Fruit fly (Drosophila melanogaster): Measurements from ENCODE around the gene LeuRS.
A peak's percentile ranks its signal among the peaks of the same experiment; 100 is the strongest.

The LeuRS gene

DNA sequence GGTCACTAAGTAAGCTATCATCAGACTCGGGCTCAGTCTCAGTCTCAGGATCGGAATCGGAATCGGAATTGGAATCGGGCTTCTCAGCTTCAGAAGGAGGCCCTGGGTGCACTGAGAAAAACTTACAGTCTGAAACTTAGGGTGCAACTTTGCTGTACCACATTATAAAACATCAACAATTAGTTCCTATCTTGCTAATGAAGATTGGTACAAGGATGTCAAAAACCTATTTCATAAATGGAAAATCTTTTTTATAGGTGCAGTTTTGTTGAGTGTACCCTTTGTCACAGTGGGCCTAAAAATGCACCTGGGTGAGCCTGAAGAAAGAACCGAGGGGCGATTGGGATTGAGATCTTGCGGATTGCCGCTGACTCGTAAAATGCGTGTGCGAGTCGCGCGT lies 38.3 kb upstream of the LeuRS start (continued):
- TF ChIP-seq chif (GFP tag; optimal IDR thresholded peaks at IDR 0.05) (peak in 1 of 2 experiments; percentile 25), Chrac-16 (GFP tag; optimal IDR thresholded peaks at IDR 0.05) (peak; percentile 25), CG2712 (tag; optimal IDR thresholded peaks at IDR 0.05) (peak; percentile 19), ap (GFP tag; IDR thresholded peaks at IDR 0.05) (no peak), CG4404 (GFP tag; IDR thresholded peaks at IDR 0.05) (peak; percentile 59), BEAF-32 (GFP tag; optimal IDR thresholded peaks at IDR 0.05) (no peak), CG16815 (GFP tag; optimal IDR thresholded peaks at IDR 0.05) (peak; percentile 15), Xrp1 (GFP tag; IDR thresholded peaks at IDR 0.05) (peak; percentile 22; the same call in 1 of the 2 replicates), CG1603 (tag; optimal IDR thresholded peaks at IDR 0.05) (peak; percentile 38), CG8281 (tag; optimal IDR thresholded peaks at IDR 0.05) (no peak), exex (tag; optimal IDR thresholded peaks at IDR 0.05) (no peak), dmrt11E (tag; optimal IDR thresholded peaks at IDR 0.05) (peak; percentile 23), Rx (GFP tag; IDR thresholded peaks at IDR 0.05) (peak; percentile 21; the same call in 1 of the 2 replicates)

DNA sequence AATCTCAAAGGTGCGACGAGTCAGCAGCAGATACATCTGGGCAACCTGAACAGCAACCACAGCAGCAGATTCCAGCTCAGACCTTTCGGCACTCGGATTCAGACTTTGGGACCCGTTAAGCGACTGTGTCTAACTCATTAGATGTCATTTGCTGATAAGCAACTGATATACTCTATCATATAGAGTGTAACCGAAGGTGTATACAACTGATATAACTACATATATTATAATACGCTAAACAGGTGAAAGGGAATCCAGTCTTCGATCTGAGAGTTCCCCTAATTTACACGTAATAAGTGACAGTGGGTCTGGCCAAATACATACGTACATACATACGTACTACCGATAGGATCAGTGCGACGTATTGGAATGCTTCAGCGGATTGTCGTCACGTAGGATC lies 36.1 kb upstream of the LeuRS start:
- TF ChIP-seq CkIIα-i1 (GFP tag; IDR thresholded peaks at IDR 0.05) (no peak), kay (GFP tag; optimal IDR thresholded peaks at IDR 0.05) (no peak), CG12236 (GFP tag; optimal IDR thresholded peaks at IDR 0.05) (no peak), Oaz (GFP tag; IDR thresholded peaks at IDR 0.05) (no peak), D19A (tag; optimal IDR thresholded peaks at IDR 0.05) (peak; percentile 92), CG31365 (tag; optimal IDR thresholded peaks at IDR 0.05) (no peak), CG11456 (GFP tag; IDR thresholded peaks at IDR 0.05) (0 out of 3 replicates have a peak, but pooled peaks have one; percentile 16), YL-1 (GFP tag; optimal IDR thresholded peaks at IDR 0.05) (no peak), prd (optimal IDR thresholded peaks at IDR 0.05) (no peak), prd (GFP tag; IDR thresholded peaks at IDR 0.05) (0 out of 3 replicates have a peak, but pooled peaks have one; percentile 18), Drgx (GFP tag; IDR thresholded peaks at IDR 0.05) (no peak), disco-r (GFP tag; optimal IDR thresholded peaks at IDR 0.05) (no peak), CG2199 (GFP tag; IDR thresholded peaks at IDR 0.05) (0 out of 3 replicates have a peak, but pooled peaks have one; percentile 15), CG1603 (tag; optimal IDR thresholded peaks at IDR 0.05) (peak; percentile 3), CG11093 (GFP tag; IDR thresholded peaks at IDR 0.05) (no peak), sd (tag; optimal IDR thresholded peaks at IDR 0.05) (peak; percentile 13), Med (GFP tag) (peak; percentile 43), grn (GFP tag; optimal IDR thresholded peaks at IDR 0.05) (peak; percentile 84), pan (optimal IDR thresholded peaks at IDR 0.05) (no peak), pan (GFP tag; optimal IDR thresholded peaks at IDR 0.05 in 1 of 2, IDR thresholded peaks at IDR 0.05 in 1 of 2) (no peak), CG12769 (tag; optimal IDR thresholded peaks at IDR 0.05) (peak; percentile 11), CG1529 (GFP tag; optimal IDR thresholded peaks at IDR 0.05) (no peak), E2f1 (GFP tag; IDR thresholded peaks at IDR 0.05) (no peak)

- TF ChIP-seq wor (GFP tag; IDR thresholded peaks at IDR 0.05) (no peak), unc-4 (GFP tag; IDR thresholded peaks at IDR 0.05; ENCODE audit: partially characterized antibody) (no peak), Drgx (GFP tag; IDR thresholded peaks at IDR 0.05) (no peak), pita (GFP tag; optimal IDR thresholded peaks at IDR 0.05) (no peak), CG16779 (GFP tag; IDR thresholded peaks at IDR 0.05) (no peak), Fer2 (tag; optimal IDR thresholded peaks at IDR 0.05) (no peak), CG6765 (GFP tag; optimal IDR thresholded peaks at IDR 0.05) (no peak), zen2 (GFP tag; IDR thresholded peaks at IDR 0.05; ENCODE audit: partially characterized antibody) (no peak), CG3407 (GFP tag; optimal IDR thresholded peaks at IDR 0.05) (no peak), Doc3 (GFP tag; IDR thresholded peaks at IDR 0.05; ENCODE audit: partially characterized antibody) (no peak), zen (tag; optimal IDR thresholded peaks at IDR 0.05) (peak; percentile 83), ERR (GFP tag; optimal IDR thresholded peaks at IDR 0.05) (no peak), BEAF-32 (GFP tag; optimal IDR thresholded peaks at IDR 0.05) (no peak), CG6175 (GFP tag; IDR thresholded peaks at IDR 0.05) (no peak), sug (tag; optimal IDR thresholded peaks at IDR 0.05) (no peak), CoRest (tag; optimal IDR thresholded peaks at IDR 0.05) (no peak), CG11247 (GFP tag; IDR thresholded peaks at IDR 0.05) (no peak), esg (GFP tag; conservative IDR thresholded peaks at IDR 0.05) (no peak)
Observed at dm6 chr2L:3549742-3550141, 35.3 kb upstream of the LeuRS start.
